Worm (Caenorhabditis elegans): ENCODE measurements around the gene trxr-1.
A peak's percentile ranks its signal among the peaks of the same experiment; 100 is the strongest.

DNA sequence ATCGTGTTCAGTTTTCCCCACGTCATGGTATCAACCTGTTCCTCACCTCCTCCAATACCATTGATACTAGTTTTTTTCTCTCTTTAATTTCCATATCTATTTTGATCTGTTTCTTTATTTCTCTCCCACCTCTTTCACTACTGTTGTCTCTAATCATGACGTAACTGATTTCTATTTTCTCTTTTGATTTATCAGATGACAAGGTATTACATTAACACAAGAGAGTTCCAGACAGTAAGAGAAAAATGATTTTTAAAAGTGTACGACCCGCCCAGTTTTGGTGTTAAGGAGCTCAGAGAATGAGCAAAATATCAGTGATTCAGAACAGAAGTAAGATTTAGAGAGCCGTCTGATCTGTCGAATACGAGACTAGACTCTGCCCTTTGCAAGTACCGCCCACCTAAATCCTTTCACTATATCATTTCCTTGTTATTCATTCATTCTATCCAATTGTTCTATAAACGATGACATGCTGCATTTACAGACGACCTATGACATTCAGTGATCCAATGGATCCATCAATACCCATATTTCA lies 38.0 kb downstream of the trxr-1 start, which contains the start of gene nhr-105:
- peak; percentile 40 for TF ChIP-seq pha-4 (tag; optimal IDR thresholded peaks at IDR 0.05)
- TF ChIP-seq aly-2 (tag; optimal IDR thresholded peaks at IDR 0.05): no peak
- TF ChIP-seq tbx-2 (tag; optimal IDR thresholded peaks at IDR 0.05): no peak
- peak in 1 of 3 experiments; percentile 2 for TF ChIP-seq elt-3 (tag; optimal IDR thresholded peaks at IDR 0.05)
- TF ChIP-seq elt-2 (tag; optimal IDR thresholded peaks at IDR 0.05): peak; percentile 86
- no peak for TF ChIP-seq nhr-12 (tag; optimal IDR thresholded peaks at IDR 0.05)

All from whole organism, L3 larva.